Fruit fly (Drosophila melanogaster): ENCODE data around the gene CG32762.

The CG32762 gene

dm6 chrX:5511167-5511566, 10.1 kb upstream of the CG32762 start:
- TF ChIP-seq CG7045 (GFP tag; optimal IDR thresholded peaks at IDR 0.05) (no peak), ovo (GFP tag; optimal IDR thresholded peaks at IDR 0.05) (no peak), CG1620 (GFP tag; optimal IDR thresholded peaks at IDR 0.05) (no peak), cic (GFP tag; optimal IDR thresholded peaks at IDR 0.05) (no peak), Clk (GFP tag; optimal IDR thresholded peaks at IDR 0.05) (no peak), CG11617 (GFP tag; optimal IDR thresholded peaks at IDR 0.05) (no peak), Hr96 (GFP tag; optimal IDR thresholded peaks at IDR 0.05) (no peak), bab1 (GFP tag; optimal IDR thresholded peaks at IDR 0.05) (no peak), toe (GFP tag; optimal IDR thresholded peaks at IDR 0.05) (no peak), CG12768 (GFP tag; optimal IDR thresholded peaks at IDR 0.05) (no peak), CG5204 (GFP tag; optimal IDR thresholded peaks at IDR 0.05) (no peak), pad (GFP tag; optimal IDR thresholded peaks at IDR 0.05) (no peak), CG14711 (tag; optimal IDR thresholded peaks at IDR 0.05) (no peak), kay (GFP tag; ENCODE audit: borderline replicate concordance) (no peak), Crg-1 (GFP tag; optimal IDR thresholded peaks at IDR 0.05) (no peak), cnc (optimal IDR thresholded peaks at IDR 0.05) (no peak), CG7101 (tag; optimal IDR thresholded peaks at IDR 0.05) (no peak), tj (GFP tag; optimal IDR thresholded peaks at IDR 0.05) (no peak), CG33017 (tag; optimal IDR thresholded peaks at IDR 0.05) (no peak), Mnt (GFP tag; optimal IDR thresholded peaks at IDR 0.05) (no peak)

- no peak for TF ChIP-seq CG7101 (tag; optimal IDR thresholded peaks at IDR 0.05)
- no peak for TF ChIP-seq CG33017 (tag; optimal IDR thresholded peaks at IDR 0.05)
- TF ChIP-seq cic (GFP tag; optimal IDR thresholded peaks at IDR 0.05) = no peak
Observed at dm6 chrX:5503916-5504315, 2.9 kb upstream of the CG32762 start.

- no peak for TF ChIP-seq CG12768 (GFP tag; optimal IDR thresholded peaks at IDR 0.05)
- TF ChIP-seq CG5204 (GFP tag; optimal IDR thresholded peaks at IDR 0.05) = no peak
- no peak for TF ChIP-seq Clk (GFP tag; optimal IDR thresholded peaks at IDR 0.05)
- no peak for TF ChIP-seq toe (GFP tag; optimal IDR thresholded peaks at IDR 0.05)
- no peak for TF ChIP-seq CG11617 (GFP tag; optimal IDR thresholded peaks at IDR 0.05)
- TF ChIP-seq cnc (optimal IDR thresholded peaks at IDR 0.05) = no peak
- no peak for TF ChIP-seq Crg-1 (GFP tag; optimal IDR thresholded peaks at IDR 0.05)
- TF ChIP-seq CG14711 (tag; optimal IDR thresholded peaks at IDR 0.05) = no peak
- no peak for TF ChIP-seq Mnt (GFP tag; optimal IDR thresholded peaks at IDR 0.05)
- TF ChIP-seq CG7045 (GFP tag; optimal IDR thresholded peaks at IDR 0.05) = no peak
- TF ChIP-seq cic (GFP tag; optimal IDR thresholded peaks at IDR 0.05) = no peak
- no peak for TF ChIP-seq tj (GFP tag; optimal IDR thresholded peaks at IDR 0.05)
- no peak for TF ChIP-seq bab1 (GFP tag; optimal IDR thresholded peaks at IDR 0.05)
- no peak for TF ChIP-seq CG33017 (tag; optimal IDR thresholded peaks at IDR 0.05)
- no peak for TF ChIP-seq pad (GFP tag; optimal IDR thresholded peaks at IDR 0.05)
- TF ChIP-seq kay (GFP tag; ENCODE audit: borderline replicate concordance) = no peak
- TF ChIP-seq Hr96 (GFP tag; optimal IDR thresholded peaks at IDR 0.05) = no peak
- TF ChIP-seq ovo (GFP tag; optimal IDR thresholded peaks at IDR 0.05) = no peak
- TF ChIP-seq CG7101 (tag; optimal IDR thresholded peaks at IDR 0.05) = no peak
- TF ChIP-seq CG1620 (GFP tag; optimal IDR thresholded peaks at IDR 0.05) = no peak
Observed at dm6 chrX:5496727-5497126, 4.3 kb downstream of the CG32762 start.

- TF ChIP-seq bab1 (GFP tag; optimal IDR thresholded peaks at IDR 0.05) = no peak
- peak; percentile 12 for TF ChIP-seq Mnt (GFP tag; optimal IDR thresholded peaks at IDR 0.05)
- TF ChIP-seq ovo (GFP tag; optimal IDR thresholded peaks at IDR 0.05) = no peak
Observed at dm6 chrX:5495901-5496300, 5.1 kb downstream of the CG32762 start, which contains the start of gene frma. frma (minus strand) TSS chrX:5496052.

- TF ChIP-seq CG11617 (GFP tag; optimal IDR thresholded peaks at IDR 0.05) (no peak), CG33017 (tag; optimal IDR thresholded peaks at IDR 0.05) (no peak), cic (GFP tag; optimal IDR thresholded peaks at IDR 0.05) (no peak), Crg-1 (GFP tag; optimal IDR thresholded peaks at IDR 0.05) (no peak), kay (GFP tag; ENCODE audit: borderline replicate concordance) (no peak), cnc (optimal IDR thresholded peaks at IDR 0.05) (no peak), ovo (GFP tag; optimal IDR thresholded peaks at IDR 0.05) (no peak), CG12768 (GFP tag; optimal IDR thresholded peaks at IDR 0.05) (no peak), toe (GFP tag; optimal IDR thresholded peaks at IDR 0.05) (no peak), CG1620 (GFP tag; optimal IDR thresholded peaks at IDR 0.05) (no peak), Clk (GFP tag; optimal IDR thresholded peaks at IDR 0.05) (no peak), tj (GFP tag; optimal IDR thresholded peaks at IDR 0.05) (no peak), CG7045 (GFP tag; optimal IDR thresholded peaks at IDR 0.05) (no peak), CG14711 (tag; optimal IDR thresholded peaks at IDR 0.05) (no peak), Hr96 (GFP tag; optimal IDR thresholded peaks at IDR 0.05) (no peak), Mnt (GFP tag; optimal IDR thresholded peaks at IDR 0.05) (no peak)
Observed at dm6 chrX:5487381-5487780, 13.6 kb downstream of the CG32762 start.

dm6 chrX:5485903-5486302, 15.1 kb downstream of the CG32762 start:
- TF ChIP-seq CG7101 (tag; optimal IDR thresholded peaks at IDR 0.05) (no peak), ovo (GFP tag; optimal IDR thresholded peaks at IDR 0.05) (no peak), CG1620 (GFP tag; optimal IDR thresholded peaks at IDR 0.05) (no peak), CG7045 (GFP tag; optimal IDR thresholded peaks at IDR 0.05) (no peak), pad (GFP tag; optimal IDR thresholded peaks at IDR 0.05) (no peak), bab1 (GFP tag; optimal IDR thresholded peaks at IDR 0.05) (no peak), Hr96 (GFP tag; optimal IDR thresholded peaks at IDR 0.05) (no peak), Crg-1 (GFP tag; optimal IDR thresholded peaks at IDR 0.05) (no peak), tj (GFP tag; optimal IDR thresholded peaks at IDR 0.05) (no peak), Clk (GFP tag; optimal IDR thresholded peaks at IDR 0.05) (no peak), CG11617 (GFP tag; optimal IDR thresholded peaks at IDR 0.05) (no peak), cnc (optimal IDR thresholded peaks at IDR 0.05) (no peak), Mnt (GFP tag; optimal IDR thresholded peaks at IDR 0.05) (no peak), CG33017 (tag; optimal IDR thresholded peaks at IDR 0.05) (no peak), kay (GFP tag; ENCODE audit: borderline replicate concordance) (no peak), CG5204 (GFP tag; optimal IDR thresholded peaks at IDR 0.05) (no peak)

Data from whole organism, adult.